Worm (Caenorhabditis elegans) whole organism, L1 larva: ENCODE data around the gene srh-15.
A peak's percentile ranks its signal among the peaks of the same experiment; 100 is the strongest.

Experiments
- F16B12.6 ChIP-seq: fragments of 150-350 bp; optimal IDR thresholded peaks from 2 replicates; lab custom pipeline; 2014; ENCODE audit warnings: missing biosample characterization, missing genetic modification characterization
- aha-1 ChIP-seq: fragments of 150-350 bp; optimal IDR thresholded peaks from 2 replicates; lab custom pipeline; 2014; ENCODE audit warnings: missing biosample characterization, missing genetic modification characterization
- ama-1 ChIP-seq: fragments of 150-350 bp; optimal IDR thresholded peaks from 2 replicates; lab custom pipeline; 2014
- blmp-1 ChIP-seq: fragments of 150-350 bp; optimal IDR thresholded peaks from 2 replicates; lab custom pipeline; 2014; ENCODE audit warnings: missing biosample characterization, missing genetic modification characterization
- ceh-63 ChIP-seq: fragments of 200-800 bp; sonication (Bioruptor generic); optimal IDR thresholded peaks from 2 replicates; lab custom pipeline; 2018; ENCODE audit warnings: mild to moderate bottlenecking, missing genetic modification characterization, missing compliant biosample characterization
- ceh-8 ChIP-seq: fragments of 200-800 bp; sonication (Bioruptor generic); optimal IDR thresholded peaks from 2 replicates; lab custom pipeline; 2018; ENCODE audit warnings: mild to moderate bottlenecking, missing genetic modification characterization, moderate library complexity, missing compliant biosample characterization
- ceh-82 ChIP-seq, 3 experiments: fragments of 150-350 bp in 1 of 3; sonication (generic microtip) in 2 of 3; optimal IDR thresholded peaks; 2 replicates each; lab custom pipeline; 2014 to 2017; ENCODE audit warnings: missing biosample characterization in 3 of 3, missing genetic modification characterization in 3 of 3
- ceh-88 ChIP-seq: fragments of 200-800 bp; sonication (Bioruptor generic); IDR thresholded peaks from 2 replicates; pipeline ENCODE4 v1.3.6; 2022; ENCODE audit warnings: missing genetic modification characterization, missing compliant biosample characterization
- ceh-90 ChIP-seq: sonication (generic microtip); optimal IDR thresholded peaks from 2 replicates; lab custom pipeline; 2016; ENCODE audit warnings: missing genetic modification characterization, missing compliant biosample characterization
- ces-1 ChIP-seq: fragments of 150-350 bp; optimal IDR thresholded peaks from 2 replicates; lab custom pipeline; 2014; ENCODE audit warnings: missing biosample characterization, missing genetic modification reagents, missing genetic modification characterization
- dpl-1 ChIP-seq, 3 experiments: fragments of 150-350 bp in 2 of 3; sonication (generic microtip) in 1 of 3; optimal IDR thresholded peaks; 2 replicates each; lab custom pipeline; 2014 to 2017; ENCODE audit warnings: missing biosample characterization in 3 of 3, missing genetic modification characterization in 3 of 3, missing genetic modification reagents in 3 of 3
- efl-1 ChIP-seq, 4 experiments: fragments of 150-350 bp; optimal IDR thresholded peaks in 3 of 4; peaks in 1 of 4; 1 replicate in 1 of 4; 2 replicates in 3 of 4; lab custom pipeline; 2014; ENCODE audit warnings: missing biosample characterization in 2 of 4, missing genetic modification characterization in 2 of 4, missing genetic modification reagents in 2 of 4
- elt-2 ChIP-seq: sonication (generic microtip); optimal IDR thresholded peaks from 2 replicates; lab custom pipeline; 2016; ENCODE audit warnings: missing genetic modification characterization, mild to moderate bottlenecking, inconsistent platforms, missing compliant biosample characterization, missing genetic modification reagents
- ets-5 ChIP-seq: fragments of 200-800 bp; sonication (Bioruptor generic); IDR thresholded peaks from 2 replicates; pipeline ENCODE4 v1.3.6; 2022; ENCODE audit warnings: missing genetic modification characterization, missing compliant biosample characterization
- fkh-10 ChIP-seq: sonication (generic microtip); optimal IDR thresholded peaks from 2 replicates; lab custom pipeline; 2017; ENCODE audit warnings: missing biosample characterization, missing genetic modification reagents, missing genetic modification characterization
- fkh-8 ChIP-seq: sonication (generic microtip); optimal IDR thresholded peaks from 2 replicates; lab custom pipeline; 2016; ENCODE audit warnings: mild to moderate bottlenecking, missing genetic modification characterization, missing compliant biosample characterization
- grh-1 ChIP-seq: fragments of 200-800 bp; sonication (Bioruptor generic); IDR thresholded peaks from 2 replicates; pipeline ENCODE4 v1.3.6; 2022; ENCODE audit warnings: missing genetic modification reagents, missing genetic modification characterization, missing compliant biosample characterization
- hlh-17 ChIP-seq: fragments of 200-800 bp; sonication (Bioruptor generic); optimal IDR thresholded peaks from 2 replicates; lab custom pipeline; 2018; ENCODE audit warnings: missing genetic modification characterization, mild to moderate bottlenecking, missing compliant biosample characterization, moderate library complexity, borderline replicate concordance
- hpl-2 ChIP-seq: fragments of 150-350 bp; optimal IDR thresholded peaks from 2 replicates; lab custom pipeline; 2014; ENCODE audit warnings: missing biosample characterization, missing genetic modification reagents, missing genetic modification characterization
- jun-1 ChIP-seq: fragments of 150-350 bp; optimal IDR thresholded peaks from 2 replicates; lab custom pipeline; 2014; ENCODE audit warnings: missing biosample characterization, missing genetic modification reagents, missing genetic modification characterization
- lin-13 ChIP-seq: fragments of 150-350 bp; optimal IDR thresholded peaks from 2 replicates; lab custom pipeline; 2014; ENCODE audit warnings: missing biosample characterization, missing genetic modification reagents, missing genetic modification characterization
- lin-14 ChIP-seq: fragments of 200-800 bp; sonication (Bioruptor generic); optimal IDR thresholded peaks from 2 replicates; lab custom pipeline; 2018; ENCODE audit warnings: mild to moderate bottlenecking, missing genetic modification characterization, moderate library complexity, missing compliant biosample characterization
- lin-15B ChIP-seq: fragments of 150-350 bp; sonication (generic microtip); optimal IDR thresholded peaks from 3 replicates; lab custom pipeline; 2014; ENCODE audit warnings: missing biosample characterization, missing genetic modification characterization
- lin-35 ChIP-seq, 2 experiments: fragments of 150-350 bp; optimal IDR thresholded peaks; 2 replicates each; lab custom pipeline; 2014; ENCODE audit warnings: missing biosample characterization in 2 of 2, missing genetic modification characterization in 2 of 2, missing genetic modification reagents in 2 of 2
- lir-3 ChIP-seq: sonication (generic microtip); optimal IDR thresholded peaks from 2 replicates; lab custom pipeline; 2016; ENCODE audit warnings: mild to moderate bottlenecking, missing genetic modification characterization, moderate library complexity, missing compliant biosample characterization; ENCODE audit not compliant: poor library complexity
- mab-9 ChIP-seq: fragments of 200-800 bp; sonication (Bioruptor generic); IDR thresholded peaks from 2 replicates; pipeline ENCODE4 v1.3.6; 2022; ENCODE audit warnings: missing genetic modification reagents, missing genetic modification characterization, missing compliant biosample characterization
- mdl-1 ChIP-seq, 2 experiments: fragments of 150-350 bp; optimal IDR thresholded peaks; 2 replicates each; lab custom pipeline; 2014 to 2017; ENCODE audit warnings: missing biosample characterization in 2 of 2, missing genetic modification characterization in 2 of 2, inconsistent platforms in 1 of 2
- nhr-11 ChIP-seq: fragments of 150-350 bp; optimal IDR thresholded peaks from 2 replicates; lab custom pipeline; 2014; ENCODE audit warnings: missing biosample characterization, missing genetic modification characterization
- nhr-19 ChIP-seq: fragments of 200-800 bp; sonication (Bioruptor generic); conservative IDR thresholded peaks from 2 replicates; pipeline ENCODE4 v1.3.6; 2022; ENCODE audit warnings: missing genetic modification characterization, missing compliant biosample characterization
- nhr-20 ChIP-seq: sonication (generic microtip); optimal IDR thresholded peaks from 2 replicates; lab custom pipeline; 2016; ENCODE audit warnings: mild to moderate bottlenecking, missing genetic modification characterization, missing compliant biosample characterization
- nhr-237 ChIP-seq: fragments of 150-350 bp; optimal IDR thresholded peaks from 2 replicates; lab custom pipeline; 2014; ENCODE audit warnings: missing biosample characterization, missing genetic modification characterization
- nhr-47 ChIP-seq: sonication (generic microtip); optimal IDR thresholded peaks from 2 replicates; lab custom pipeline; 2016; ENCODE audit warnings: mild to moderate bottlenecking, missing genetic modification characterization, moderate library complexity, missing compliant biosample characterization
- nhr-76 ChIP-seq: sonication (generic microtip); optimal IDR thresholded peaks from 2 replicates; lab custom pipeline; 2017; ENCODE audit warnings: missing biosample characterization, missing genetic modification characterization
- nhr-77 ChIP-seq: fragments of 150-350 bp; optimal IDR thresholded peaks from 2 replicates; lab custom pipeline; 2014; ENCODE audit warnings: missing biosample characterization, missing genetic modification characterization
- nhr-84 ChIP-seq: sonication (generic microtip); optimal IDR thresholded peaks from 2 replicates; lab custom pipeline; 2017; ENCODE audit warnings: missing biosample characterization, missing genetic modification characterization
- nhr-85 ChIP-seq: sonication (generic microtip); peaks from one replicate; lab custom pipeline; 2016; ENCODE audit warnings: missing genetic modification characterization, inconsistent platforms, missing compliant biosample characterization
- nhr-90 ChIP-seq: sonication (generic microtip); optimal IDR thresholded peaks from 2 replicates; lab custom pipeline; 2016; ENCODE audit warnings: mild to moderate bottlenecking, missing genetic modification characterization, missing compliant biosample characterization; ENCODE audit not compliant: poor library complexity
- pax-3 ChIP-seq: fragments of 200-800 bp; sonication (Bioruptor generic); optimal IDR thresholded peaks from 2 replicates; lab custom pipeline; 2018; ENCODE audit warnings: mild to moderate bottlenecking, missing genetic modification characterization, moderate library complexity, missing compliant biosample characterization
- pqm-1 ChIP-seq: sonication (generic microtip); optimal IDR thresholded peaks from 3 replicates; lab custom pipeline; 2017; ENCODE audit warnings: missing biosample characterization, missing genetic modification characterization
- snpc-4 ChIP-seq: fragments of 150-350 bp; optimal IDR thresholded peaks from 2 replicates; lab custom pipeline; 2014; ENCODE audit warnings: missing biosample characterization, missing genetic modification characterization
- sup-37 ChIP-seq: fragments of 200-800 bp; sonication (Bioruptor generic); optimal IDR thresholded peaks from 2 replicates; lab custom pipeline; 2018; ENCODE audit warnings: mild to moderate bottlenecking, missing genetic modification characterization, missing compliant biosample characterization
- swsn-7 ChIP-seq: sonication (generic microtip); optimal IDR thresholded peaks from 2 replicates; lab custom pipeline; 2016; ENCODE audit warnings: missing genetic modification characterization, missing compliant biosample characterization
- tbx-2 ChIP-seq: sonication (generic microtip); optimal IDR thresholded peaks from 2 replicates; lab custom pipeline; 2016; ENCODE audit warnings: missing genetic modification characterization, missing compliant biosample characterization
- tlp-1 ChIP-seq: fragments of 150-350 bp; optimal IDR thresholded peaks from 2 replicates; lab custom pipeline; 2014; ENCODE audit warnings: missing biosample characterization, missing genetic modification characterization
- unc-86 ChIP-seq: sonication (generic microtip); optimal IDR thresholded peaks from 2 replicates; lab custom pipeline; 2016; ENCODE audit warnings: missing genetic modification characterization, missing compliant biosample characterization
- xbp-1 ChIP-seq: sonication (generic microtip); optimal IDR thresholded peaks from 2 replicates; lab custom pipeline; 2016; ENCODE audit warnings: missing genetic modification characterization, missing compliant biosample characterization
- zip-4 ChIP-seq: fragments of 200-800 bp; sonication (Bioruptor generic); optimal IDR thresholded peaks from 2 replicates; lab custom pipeline; 2018; ENCODE audit warnings: mild to moderate bottlenecking, missing genetic modification characterization, moderate library complexity, missing compliant biosample characterization

srh-15 gene

DNA sequence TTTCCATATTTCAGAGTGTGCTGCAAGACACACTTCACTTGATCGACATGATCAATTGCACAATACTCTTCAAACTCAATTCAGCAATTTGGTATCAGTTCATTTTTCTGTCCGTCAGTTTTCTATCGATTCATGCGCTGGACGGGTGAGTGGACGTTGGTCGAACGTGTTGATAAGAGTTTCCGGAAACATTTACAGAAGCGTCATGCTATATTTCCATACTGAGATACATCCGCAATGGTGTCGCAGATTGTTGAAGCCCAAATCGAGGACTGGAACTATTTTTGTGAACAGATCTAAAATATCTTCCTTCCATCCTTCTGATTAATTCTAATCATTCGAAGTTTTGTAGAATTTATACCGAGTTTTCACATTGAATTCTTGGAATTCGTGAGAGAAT, 48.9 kb downstream of the srh-15 start:
- TF ChIP-seq lin-35 (GFP tag; optimal IDR thresholded peaks at IDR 0.05; lab: Kevin White, UChicago) (peak in 1 of 2 experiments; percentile 0), lir-3 (tag; lab: Kevin White, UChicago) (no peak), grh-1 (GFP tag; lab: Robert Waterston, UW) (peak; percentile 16; the same call in 1 of the 2 replicates), efl-1 (optimal IDR thresholded peaks at IDR 0.05; lab: Kevin White, UChicago) (no peak), efl-1 (GFP tag; optimal IDR thresholded peaks at IDR 0.05 in 1 of 2; lab: Kevin White, UChicago) (peak in 1 of 2 experiments; percentile 93), elt-2 (tag; lab: Kevin White, UChicago) (peak; percentile 81), zip-4 (GFP tag; lab: Kevin White, UChicago) (no peak)

DNA sequence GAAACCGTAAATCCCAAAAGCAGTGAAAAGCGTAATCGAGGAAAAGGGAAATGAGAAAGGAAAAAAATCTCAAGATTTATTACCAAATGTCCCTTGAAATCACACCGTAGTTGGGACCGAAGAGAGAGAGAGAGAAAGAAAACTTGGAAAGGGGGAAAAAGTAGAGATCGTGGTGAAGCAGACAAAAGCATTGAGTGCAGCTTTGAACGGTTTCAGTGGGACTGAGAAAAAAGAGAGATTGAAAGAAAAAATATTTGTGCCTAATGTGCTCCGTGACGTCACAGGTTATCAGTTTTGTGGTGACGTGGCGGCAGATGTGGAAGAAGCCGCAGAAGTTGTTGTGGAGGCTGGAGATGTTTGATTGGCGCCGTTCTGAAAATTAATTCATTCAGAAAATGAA, 49.5 kb downstream of the srh-15 start:
- TF ChIP-seq blmp-1 (tag; lab: Kevin White, UChicago) (peak; percentile 63), pqm-1 (tag; lab: Kevin White, UChicago) (no peak), nhr-85 (tag; lab: Kevin White, UChicago) (peak; percentile 23), dpl-1 (GFP tag; optimal IDR thresholded peaks at IDR 0.05; lab: Kevin White, UChicago) (no peak), tbx-2 (tag; lab: Kevin White, UChicago) (no peak)
- TF ChIP-seq, all 84 proteins: peak for 2

DNA sequence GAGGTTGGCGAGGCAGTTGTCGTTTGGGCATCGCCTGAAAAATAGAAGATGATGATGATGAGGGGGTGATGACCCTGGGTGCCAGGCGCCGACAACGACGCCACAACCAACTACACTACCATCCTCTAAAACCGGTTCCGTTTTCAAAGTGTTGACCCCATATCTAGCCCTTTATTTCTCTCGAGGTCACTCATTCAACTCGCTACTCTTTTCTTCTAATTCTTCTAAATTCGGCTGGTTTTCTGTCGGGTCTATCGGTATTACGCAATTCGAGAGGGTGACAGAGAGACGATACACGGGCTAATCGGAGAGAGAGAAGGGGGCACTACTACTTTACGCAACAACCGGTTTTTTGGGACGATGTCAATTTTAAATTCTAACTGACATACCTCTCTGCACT, 50.6 kb downstream of the srh-15 start:
- TF ChIP-seq nhr-11 (tag; lab: Kevin White, UChicago) (no peak), swsn-7 (tag; lab: Kevin White, UChicago) (peak; percentile 63), fkh-10 (no peak), lin-15B (tag; lab: Kevin White, UChicago) (no peak), fkh-8 (tag; lab: Kevin White, UChicago) (no peak), efl-1 (optimal IDR thresholded peaks at IDR 0.05; lab: Kevin White, UChicago) (peak; percentile 14 to 44), efl-1 (GFP tag; optimal IDR thresholded peaks at IDR 0.05 in 1 of 2; lab: Kevin White, UChicago) (peak in 1 of 2 experiments; percentile 94), lin-35 (GFP tag; optimal IDR thresholded peaks at IDR 0.05; lab: Kevin White, UChicago) (peak; percentile 21 to 69), ceh-90 (no peak), nhr-84 (tag; lab: Kevin White, UChicago) (no peak), sup-37 (GFP tag; lab: Kevin White, UChicago) (no peak), nhr-237 (tag; lab: Kevin White, UChicago) (peak; percentile 59), lir-3 (tag; lab: Kevin White, UChicago) (peak; percentile 26), nhr-85 (tag; lab: Kevin White, UChicago) (peak; percentile 100), ces-1 (no peak), F16B12.6 (tag; lab: Kevin White, UChicago) (no peak), ceh-82 (tag; optimal IDR thresholded peaks at IDR 0.05; lab: Kevin White, UChicago) (peak in 2 of 3 experiments; percentile 24 to 26), mab-9 (no peak), aha-1 (tag; lab: Kevin White, UChicago) (no peak), zip-4 (GFP tag; lab: Kevin White, UChicago) (peak; percentile 44), xbp-1 (tag; lab: Kevin White, UChicago) (peak; percentile 22), ceh-88 (no peak), ceh-8 (GFP tag; lab: Kevin White, UChicago) (no peak), dpl-1 (GFP tag; optimal IDR thresholded peaks at IDR 0.05; lab: Kevin White, UChicago) (peak in 2 of 3 experiments; percentile 23 to 63), ama-1 (lab: Kevin White, UChicago) (no peak), lin-14 (peak; percentile 96), lin-13 (GFP tag; lab: Kevin White, UChicago) (peak; percentile 54), ceh-63 (GFP tag; lab: Kevin White, UChicago) (no peak), snpc-4 (tag; lab: Kevin White, UChicago) (no peak), nhr-76 (tag; lab: Kevin White, UChicago) (no peak), tlp-1 (tag; lab: Kevin White, UChicago) (no peak), nhr-47 (tag; lab: Kevin White, UChicago) (peak; percentile 60), jun-1 (tag; lab: Kevin White, UChicago) (peak; percentile 31), nhr-20 (tag; lab: Kevin White, UChicago) (peak; percentile 92), nhr-77 (tag; lab: Kevin White, UChicago) (peak; percentile 42), ets-5 (no peak), hlh-17 (GFP tag; lab: Kevin White, UChicago) (no peak), nhr-90 (tag; lab: Kevin White, UChicago) (peak; percentile 84), nhr-19 (GFP tag; lab: Robert Waterston, UW) (peak; percentile 63), mdl-1 (tag; optimal IDR thresholded peaks at IDR 0.05; lab: Kevin White, UChicago) (peak in 1 of 2 experiments; percentile 68), pax-3 (no peak), hpl-2 (GFP tag; lab: Kevin White, UChicago) (peak; percentile 10), unc-86 (no peak)
